Fruit fly (Drosophila melanogaster): Measurements from ENCODE around the gene CG6761.

CG6761 gene

DNA sequence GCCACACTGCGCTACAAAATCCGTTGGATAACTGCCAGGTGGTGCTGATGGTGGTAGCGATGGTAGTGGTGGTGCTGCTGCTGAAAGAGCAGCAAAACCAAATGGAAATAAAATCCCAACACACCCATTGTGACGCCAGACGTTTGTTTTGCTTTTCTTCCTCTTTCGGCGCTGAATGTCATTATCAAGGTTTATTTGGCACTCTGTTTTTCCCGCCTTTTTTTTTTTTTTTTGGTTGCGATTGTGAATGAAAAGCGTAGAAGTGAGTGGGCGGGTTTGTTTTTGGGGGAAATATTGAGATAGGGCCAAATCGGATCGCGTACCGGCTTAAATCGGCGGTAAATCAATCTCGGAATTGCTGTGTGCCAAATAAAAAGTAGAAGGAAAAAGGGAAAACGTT is 26.1 kb downstream of the CG6761 start:
- TF ChIP-seq ftz-f1 (GFP tag; optimal IDR thresholded peaks at IDR 0.05) (peak; percentile 4), Drgx (GFP tag; IDR thresholded peaks at IDR 0.05) (0 out of 2 replicates have a peak, but pooled peaks have one; percentile 9), sr (GFP tag; IDR thresholded peaks at IDR 0.05) (peak; percentile 56; the same call in 1 of the 3 replicates), CG10147 (GFP tag; optimal IDR thresholded peaks at IDR 0.05) (no peak), Meics (GFP tag; optimal IDR thresholded peaks at IDR 0.05) (no peak), CG17385 (GFP tag; optimal IDR thresholded peaks at IDR 0.05) (peak; percentile 37), CG10959 (GFP tag; IDR thresholded peaks at IDR 0.05) (no peak)

DNA sequence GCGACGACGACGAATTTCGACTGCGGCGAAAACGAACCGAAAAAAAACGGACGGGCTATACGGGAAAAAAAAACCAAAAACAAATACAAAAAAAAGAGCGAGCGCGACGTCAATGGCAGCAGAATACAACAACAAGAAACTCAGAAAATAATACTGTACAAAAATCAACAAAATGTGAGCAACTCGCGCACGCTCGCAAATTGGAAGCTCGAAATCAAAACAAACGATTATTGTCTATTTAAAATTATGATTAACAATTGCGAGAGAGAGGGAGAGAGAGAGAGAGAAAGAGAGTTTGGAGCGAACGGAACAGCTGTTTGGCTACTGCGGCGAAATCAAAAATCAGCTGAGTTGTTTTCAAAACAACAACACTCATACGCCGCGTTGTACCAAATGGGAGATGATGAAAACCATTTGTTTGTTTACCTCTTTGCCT is 27.8 kb downstream of the CG6761 start:
- TF ChIP-seq shn (GFP tag; optimal IDR thresholded peaks at IDR 0.05) (no peak), CG15073 (GFP tag; optimal IDR thresholded peaks at IDR 0.05) (no peak), dmrt99B (tag; optimal IDR thresholded peaks at IDR 0.05) (no peak), yki (optimal IDR thresholded peaks at IDR 0.05) (no peak), dan (GFP tag; IDR thresholded peaks at IDR 0.05) (no peak), Bteb2 (GFP tag; optimal IDR thresholded peaks at IDR 0.05) (no peak), NFAT (GFP tag; IDR thresholded peaks at IDR 0.05) (no peak), CG3065 (GFP tag; optimal IDR thresholded peaks at IDR 0.05) (no peak), odd (GFP tag; optimal IDR thresholded peaks at IDR 0.05) (no peak), luna (GFP tag; optimal IDR thresholded peaks at IDR 0.05) (no peak), CG7745 (tag; optimal IDR thresholded peaks at IDR 0.05) (no peak), Kr (GFP tag; optimal IDR thresholded peaks at IDR 0.05) (no peak), CG1832 (GFP tag; optimal IDR thresholded peaks at IDR 0.05) (no peak), Doc3 (GFP tag; IDR thresholded peaks at IDR 0.05; ENCODE audit: partially characterized antibody) (peak; percentile 56; the same call in 2 of the 3 replicates), CG32772 (GFP tag; IDR thresholded peaks at IDR 0.05) (no peak; the same call in 1 of the 2 replicates), YL-1 (GFP tag; optimal IDR thresholded peaks at IDR 0.05) (no peak), sens (GFP tag) (no peak), CG34376 (GFP tag; optimal IDR thresholded peaks at IDR 0.05) (peak; percentile 65), CG13624 (GFP tag; optimal IDR thresholded peaks at IDR 0.05) (no peak), unpg (GFP tag; optimal IDR thresholded peaks at IDR 0.05) (no peak), CG12299 (tag; optimal IDR thresholded peaks at IDR 0.05) (no peak), NfI (GFP tag; optimal IDR thresholded peaks at IDR 0.05) (no peak), da (GFP tag; optimal IDR thresholded peaks at IDR 0.05) (no peak), bab2 (GFP tag; optimal IDR thresholded peaks at IDR 0.05) (no peak), CG1603 (tag; optimal IDR thresholded peaks at IDR 0.05) (no peak), CG31224 (GFP tag; IDR thresholded peaks at IDR 0.05) (no peak), CG7556 (GFP tag; optimal IDR thresholded peaks at IDR 0.05) (no peak), CTCF (GFP tag; optimal IDR thresholded peaks at IDR 0.05) (no peak), jigr1 (GFP tag; IDR thresholded peaks at IDR 0.05) (no peak), CG32532 (GFP tag; IDR thresholded peaks at IDR 0.05) (no peak), CG4360 (GFP tag; IDR thresholded peaks at IDR 0.05) (no peak), CG11696 (GFP tag; IDR thresholded peaks at IDR 0.05) (no peak), ash1 (GFP tag; optimal IDR thresholded peaks at IDR 0.05) (no peak), danr (GFP tag; IDR thresholded peaks at IDR 0.05) (no peak), Stat92E (GFP tag; optimal IDR thresholded peaks at IDR 0.05) (no peak), Tbp (GFP tag; optimal IDR thresholded peaks at IDR 0.05) (no peak), CG8924 (tag; optimal IDR thresholded peaks at IDR 0.05) (peak; percentile 23), insv (GFP tag; optimal IDR thresholded peaks at IDR 0.05) (no peak), CG3163 (GFP tag; optimal IDR thresholded peaks at IDR 0.05) (no peak), twi (tag; optimal IDR thresholded peaks at IDR 0.05) (no peak), tap (tag; optimal IDR thresholded peaks at IDR 0.05) (no peak), CG14860 (GFP tag; IDR thresholded peaks at IDR 0.05; ENCODE audit: partially characterized antibody) (no peak), Hand (GFP tag; optimal IDR thresholded peaks at IDR 0.05) (no peak), sima (GFP tag; optimal IDR thresholded peaks at IDR 0.05) (no peak), B-H2 (GFP tag; optimal IDR thresholded peaks at IDR 0.05) (no peak)
